Worm (Caenorhabditis elegans): Measurements from ENCODE around the gene tsen-54.

DNA sequence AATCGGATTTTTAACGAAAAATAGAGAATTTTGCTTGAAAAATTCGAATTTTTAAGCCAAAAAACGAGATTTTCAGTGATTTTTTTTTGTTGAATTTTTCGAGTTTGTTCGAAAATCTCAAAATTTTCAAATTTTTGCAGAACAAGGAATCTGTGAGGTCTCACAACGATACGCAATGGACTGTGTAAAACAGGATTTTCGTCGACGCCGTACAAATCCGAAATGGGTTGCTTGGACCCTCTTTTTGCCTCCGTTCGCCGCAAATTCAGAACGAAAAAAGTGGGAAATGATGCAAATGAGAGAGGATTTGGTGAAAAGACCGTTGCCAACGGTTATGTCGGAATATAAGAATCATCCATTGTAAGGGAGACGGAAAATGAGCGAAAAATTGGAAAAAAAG, 54.3 kb downstream of the tsen-54 start:
- TF ChIP-seq F13C5.2 (tag; optimal IDR thresholded peaks at IDR 0.05) (no peak), ama-1 (optimal IDR thresholded peaks at IDR 0.05) (no peak), pes-1 (GFP tag; IDR thresholded peaks at IDR 0.05) (no peak), hmg-4 (GFP tag; optimal IDR thresholded peaks at IDR 0.05) (no peak)

Measured in whole organism, early embryonic.